Worm (Caenorhabditis elegans) whole organism, L4/young adult: ENCODE results near the gene T15H9.4.

Source experiments
- W03F9.2 ChIP-seq: fragments of 150-350 bp; optimal IDR thresholded peaks from 2 replicates; lab custom pipeline; 2014; ENCODE audit warnings: missing biosample characterization, missing genetic modification characterization
- dao-5 ChIP-seq: sonication (generic microtip); optimal IDR thresholded peaks from 2 replicates; lab custom pipeline; 2016; ENCODE audit warnings: missing genotype, missing genetic modification characterization, moderate library complexity, missing compliant biosample characterization
- him-1 ChIP-seq: sonication (generic microtip); optimal IDR thresholded peaks from 2 replicates; lab custom pipeline; 2016; ENCODE audit warnings: missing genotype, missing genetic modification reagents, missing genetic modification characterization, missing compliant biosample characterization

Gene T15H9.4

DNA sequence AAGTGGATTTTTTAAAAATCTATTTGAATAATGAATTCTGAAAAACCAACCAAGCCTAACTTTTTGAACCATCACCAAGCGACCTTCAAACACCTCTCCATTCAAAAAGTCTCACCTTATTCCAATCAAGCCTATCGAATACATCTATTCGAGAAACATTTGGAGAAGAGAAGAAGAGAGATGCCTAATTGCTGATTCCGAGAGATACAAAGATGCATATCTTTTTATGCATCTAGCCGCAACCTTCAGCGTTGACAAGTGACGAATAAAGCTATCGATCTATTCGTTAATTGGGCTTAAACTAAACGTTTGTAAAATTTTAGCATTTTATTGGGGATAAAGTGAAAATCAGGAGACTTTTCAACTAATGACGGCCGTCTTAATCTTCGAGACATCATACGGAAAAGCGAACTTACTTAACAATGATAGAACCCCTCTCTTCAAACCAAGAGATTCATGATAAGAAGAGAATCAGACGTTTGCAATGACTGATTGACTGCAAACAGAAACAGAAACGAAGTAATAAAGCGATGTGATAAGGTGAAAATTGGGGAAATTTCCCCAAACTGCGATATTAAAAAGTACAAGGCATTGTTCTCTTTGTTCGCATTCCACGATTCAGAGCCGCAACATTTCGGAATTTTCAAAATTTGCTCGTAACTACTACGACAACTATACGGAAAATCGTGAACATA, 33.4 kb downstream of the T15H9.4 start:
- peak; percentile 15 for TF ChIP-seq W03F9.2
- no peak for TF ChIP-seq him-1 (tag; lab: Kevin White, UChicago)

DNA sequence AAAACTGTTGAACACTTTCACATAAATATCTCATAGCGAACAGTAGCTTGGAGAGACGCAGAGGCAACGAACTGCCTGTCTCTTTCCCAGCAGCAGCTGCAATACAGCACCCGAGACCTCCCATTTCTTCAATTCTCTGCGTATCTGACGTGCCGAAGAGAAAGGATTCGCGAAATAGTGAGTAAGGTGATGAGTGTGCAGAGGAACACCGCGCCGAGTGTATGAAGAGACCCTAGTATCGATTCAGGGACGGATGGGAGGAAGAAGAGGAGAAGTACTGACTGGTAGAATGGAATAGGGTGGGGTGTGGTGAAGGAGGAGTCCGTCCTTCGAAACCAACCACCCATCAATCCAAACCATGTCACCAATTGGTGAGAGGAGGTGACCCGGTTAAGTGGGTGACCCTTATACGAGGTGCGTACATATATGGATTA, 34.5 kb downstream of the T15H9.4 start:
- TF ChIP-seq W03F9.2 (no peak), him-1 (tag; lab: Kevin White, UChicago) (no peak), dao-5 (no peak)

DNA sequence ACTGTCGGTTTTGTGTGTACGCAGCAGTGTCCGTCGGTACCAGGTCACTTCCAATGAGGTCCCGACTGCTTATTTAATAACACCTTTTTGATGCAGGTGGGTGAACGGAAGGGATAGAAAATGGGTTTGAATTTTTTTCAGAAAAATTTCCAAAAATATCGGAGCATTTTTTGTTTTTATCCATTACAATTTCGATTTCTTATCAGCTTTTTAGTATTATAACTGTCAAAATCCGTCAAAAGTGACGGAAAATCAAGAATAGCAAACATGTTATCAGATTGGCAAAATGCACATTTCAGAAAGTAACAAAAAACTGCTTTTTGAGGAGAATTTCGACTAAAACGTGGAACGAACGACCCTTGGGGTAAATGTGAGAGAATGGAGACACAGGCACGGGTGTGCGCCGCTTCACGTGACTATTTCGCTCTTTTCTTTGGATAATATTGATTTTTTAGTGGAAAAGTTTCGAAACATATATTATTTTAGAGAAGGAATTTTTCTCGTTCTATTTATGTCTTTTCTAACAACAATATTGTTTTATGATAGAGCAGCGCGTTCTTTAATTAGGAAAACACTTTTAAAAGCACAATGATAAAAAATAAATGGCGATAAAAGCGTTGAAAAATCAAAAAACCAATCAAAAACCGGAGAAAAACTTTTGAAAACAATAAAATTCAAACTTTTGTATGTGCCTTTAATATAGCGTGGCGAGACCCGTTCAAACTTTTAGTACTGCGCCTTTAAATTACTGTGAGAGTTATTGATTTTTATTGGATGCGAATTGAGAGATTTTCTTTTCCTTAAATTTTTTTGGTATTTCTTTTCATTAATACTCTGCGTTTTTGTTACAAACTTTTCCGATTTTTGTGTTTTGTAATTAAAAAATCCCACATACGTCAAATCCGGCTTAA, 35.5 kb downstream of the T15H9.4 start, which contains the start of gene sqv-8:
Gene sqv-8 (plus strand): TSS at position 51 of the 911 bp plus-strand sequence.
- no peak for TF ChIP-seq him-1 (tag; lab: Kevin White, UChicago)
- TF ChIP-seq dao-5 = no peak
- TF ChIP-seq W03F9.2 = no peak

DNA sequence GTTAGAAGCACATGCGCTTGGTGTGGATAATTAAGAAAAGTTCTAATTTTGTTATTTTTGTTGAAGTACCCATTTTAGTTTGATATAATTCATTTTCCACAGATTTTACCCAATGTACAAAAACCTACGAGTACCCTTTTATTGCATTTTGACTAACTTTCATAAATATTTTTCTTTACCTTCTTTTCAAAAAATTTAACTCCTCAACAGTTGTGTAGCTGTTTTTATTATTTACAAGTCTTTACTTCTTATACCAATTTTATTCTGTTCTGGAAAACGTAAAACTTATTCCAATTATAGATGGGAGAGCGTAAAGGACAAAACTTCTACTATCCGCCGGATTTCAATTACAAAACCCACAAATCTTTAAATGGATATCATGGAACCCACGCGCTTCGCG, 37.5 kb downstream of the T15H9.4 start, which contains the start of gene ZK1307.9:
Gene ZK1307.9 (plus strand): TSS at position 301 of the 400 bp plus-strand sequence.
- TF ChIP-seq him-1 (tag; lab: Kevin White, UChicago) = no peak
- no peak for TF ChIP-seq dao-5
- TF ChIP-seq W03F9.2 = no peak

DNA sequence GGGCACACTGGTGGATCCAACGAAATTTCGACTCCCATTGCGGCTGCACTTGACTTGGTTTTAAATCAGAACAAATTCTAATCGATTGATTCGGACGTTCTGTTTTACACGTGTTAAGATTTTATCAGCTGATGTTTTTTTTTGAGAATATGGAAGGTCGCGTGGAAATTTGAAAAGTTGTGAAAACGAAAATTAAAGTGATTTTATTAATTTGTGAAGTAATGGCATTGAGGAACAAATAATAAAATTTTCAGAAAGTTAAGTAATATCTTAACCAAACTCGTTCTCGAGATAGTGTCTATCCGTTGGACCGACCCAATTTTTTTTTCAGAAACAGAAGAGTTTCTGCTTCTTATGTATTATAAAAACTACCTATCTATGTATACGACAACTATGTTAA, 40.0 kb downstream of the T15H9.4 start, which contains the start of gene ZK1307.4:
Gene ZK1307.4 (minus strand): TSS at position 101 of the 400 bp plus-strand sequence.
- TF ChIP-seq dao-5 = no peak
- TF ChIP-seq W03F9.2 = no peak
- no peak for TF ChIP-seq him-1 (tag; lab: Kevin White, UChicago)

DNA sequence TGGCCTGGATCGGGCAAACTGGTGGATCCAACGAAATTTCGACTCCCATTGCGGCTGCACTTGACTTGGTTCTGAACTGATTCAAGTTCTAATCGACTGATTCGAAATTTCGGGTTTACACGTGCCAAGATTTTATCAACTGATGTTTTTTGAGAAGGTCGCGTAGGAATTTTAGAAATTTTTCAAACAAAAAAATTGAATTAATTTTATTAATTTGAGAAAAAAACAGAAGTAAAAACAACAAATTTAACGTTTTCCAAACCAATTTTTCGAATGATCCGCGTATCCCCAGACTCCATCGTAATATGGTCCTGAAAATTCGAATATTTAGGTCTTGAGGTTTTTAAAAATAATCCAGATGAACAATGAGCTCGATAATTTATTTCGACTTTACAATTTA, 41.2 kb downstream of the T15H9.4 start, which contains the start of gene ZK1307.3:
Gene ZK1307.3 (minus strand): TSS at position 101 of the 400 bp plus-strand sequence.
- no peak for TF ChIP-seq him-1 (tag; lab: Kevin White, UChicago)
- no peak for TF ChIP-seq dao-5
- TF ChIP-seq W03F9.2 = no peak

DNA sequence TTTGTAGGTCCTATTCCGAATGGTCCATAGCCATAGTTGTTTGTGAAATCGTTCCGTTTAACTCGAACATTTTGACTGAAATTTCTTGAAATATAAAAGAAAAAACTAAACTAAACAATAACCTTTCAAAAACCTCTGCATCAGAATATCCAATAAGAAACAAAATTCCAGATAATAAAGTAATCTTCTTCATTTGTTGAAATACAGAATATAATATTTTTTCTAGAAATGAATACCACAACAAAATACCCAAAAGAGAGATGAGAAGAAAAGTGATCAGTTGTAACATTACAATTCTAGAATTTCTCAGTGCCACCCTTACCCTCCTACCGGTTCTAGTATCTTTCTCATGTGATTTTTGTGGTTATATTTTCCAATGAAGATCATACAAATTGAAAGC, 42.0 kb downstream of the T15H9.4 start, which contains the start of gene ZK1307.2:
Gene ZK1307.2 (minus strand): TSS at position 274 of the 400 bp plus-strand sequence.
- TF ChIP-seq him-1 (tag; lab: Kevin White, UChicago) (no peak), W03F9.2 (no peak), dao-5 (no peak)

DNA sequence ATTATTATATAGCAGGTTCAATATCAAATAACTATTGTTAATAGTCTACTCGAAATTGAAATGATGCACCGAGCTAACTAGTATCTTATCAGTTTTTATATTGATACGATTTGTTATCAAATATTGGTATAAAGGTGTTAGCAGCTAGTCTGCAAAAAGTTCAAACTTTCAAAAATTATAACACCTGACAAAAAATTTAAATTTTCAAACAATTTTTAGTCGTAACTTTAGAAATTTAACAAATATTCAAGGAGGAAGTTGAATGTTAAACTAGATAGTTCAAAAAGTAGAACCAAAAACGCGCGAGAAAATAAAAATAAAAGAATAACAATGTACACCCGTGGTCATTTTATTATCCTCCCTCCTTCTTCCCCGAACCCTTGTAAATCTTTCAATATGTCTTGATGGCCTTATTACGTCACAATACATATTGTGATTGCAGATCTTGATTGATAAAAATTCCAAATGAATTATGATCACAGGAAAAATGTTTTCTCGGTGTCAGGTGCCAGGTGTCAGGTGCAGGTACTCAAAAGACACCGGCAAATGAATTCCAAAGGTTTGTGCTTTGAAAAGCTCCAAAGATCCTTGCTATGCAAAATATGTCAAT, 44.0 kb downstream of the T15H9.4 start, which contains the start of gene ZK1307.1:
Gene ZK1307.1 (minus strand): TSS at position 51 of the 610 bp plus-strand sequence.
- TF ChIP-seq dao-5 = no peak
- TF ChIP-seq him-1 (tag; lab: Kevin White, UChicago) = no peak
- no peak for TF ChIP-seq W03F9.2

DNA sequence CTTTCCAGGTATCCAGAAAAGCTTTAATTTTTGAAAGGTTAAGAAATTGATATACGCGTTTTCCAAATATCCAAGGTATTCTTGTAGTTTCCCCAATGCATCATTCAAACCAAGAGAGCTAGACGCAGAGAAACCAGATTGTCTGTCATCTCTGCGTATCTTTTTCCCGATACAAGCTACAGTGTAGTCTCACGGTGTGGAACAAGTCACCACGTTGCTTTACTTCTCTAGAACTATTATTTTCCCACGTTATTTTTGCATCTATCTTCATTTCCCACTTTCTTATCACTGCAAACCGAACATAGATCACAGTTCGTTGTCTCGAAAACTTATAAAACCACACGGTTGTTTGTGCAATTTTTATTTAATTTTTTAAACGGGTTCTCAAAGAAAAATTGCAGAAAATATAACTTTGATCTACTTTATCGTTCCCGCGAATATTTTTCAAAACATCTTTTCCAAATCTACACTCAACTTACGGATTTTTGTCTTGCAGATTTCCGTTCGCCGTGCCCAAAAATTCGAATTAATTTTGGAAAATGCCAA, 44.6 kb downstream of the T15H9.4 start, which contains the start of gene gstk-1:
Gene gstk-1 (plus strand): TSS at position 496 of the 546 bp plus-strand sequence.
- TF ChIP-seq him-1 (tag; lab: Kevin White, UChicago) = no peak
- no peak for TF ChIP-seq dao-5
- no peak for TF ChIP-seq W03F9.2

DNA sequence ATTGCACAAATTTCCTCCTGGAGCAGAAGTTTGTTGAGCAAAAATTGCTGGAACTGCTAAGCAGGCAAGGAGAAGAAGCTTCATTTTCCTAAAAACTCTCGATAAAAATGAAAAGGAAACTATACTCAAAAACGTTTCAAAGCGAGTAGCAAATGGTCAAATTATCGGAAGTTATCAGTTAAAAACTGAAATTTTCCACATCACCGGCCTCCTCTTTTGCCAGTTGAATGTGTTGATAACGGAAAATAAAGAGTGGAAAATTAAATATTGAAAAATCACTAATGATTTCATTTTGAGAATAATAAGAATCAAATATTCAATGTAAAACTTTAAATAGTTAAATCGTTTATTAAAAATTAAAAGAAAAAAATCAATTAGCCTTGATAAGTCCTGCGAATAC, 47.2 kb downstream of the T15H9.4 start, which contains the start of gene ZK1320.2:
Gene ZK1320.2 (minus strand): TSS at position 88 of the 400 bp plus-strand sequence.
- TF ChIP-seq dao-5 = no peak
- TF ChIP-seq W03F9.2 = no peak
- no peak for TF ChIP-seq him-1 (tag; lab: Kevin White, UChicago)

DNA sequence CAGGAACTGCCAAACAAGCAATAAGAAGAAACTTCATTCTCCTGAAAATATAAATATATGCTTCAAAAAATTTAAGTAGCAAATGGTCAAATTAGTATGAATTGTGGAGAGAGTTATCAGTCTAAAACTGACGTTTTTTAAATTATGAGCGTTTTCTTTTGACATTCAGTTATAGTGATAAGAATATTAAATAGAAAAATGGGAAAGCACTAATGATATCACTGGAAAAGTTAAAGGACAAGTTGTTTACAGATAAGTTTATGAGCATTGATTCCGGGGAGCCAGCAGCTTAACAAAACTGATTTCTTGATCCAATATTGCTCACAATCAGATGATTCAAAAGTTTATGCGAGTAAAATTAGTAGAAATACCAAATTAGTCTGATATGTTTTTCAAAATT, 48.7 kb downstream of the T15H9.4 start, which contains the start of gene ZK1320.3:
Gene ZK1320.3 (minus strand): TSS at position 41 of the 400 bp plus-strand sequence.
- no peak for TF ChIP-seq dao-5
- no peak for TF ChIP-seq him-1 (tag; lab: Kevin White, UChicago)
- TF ChIP-seq W03F9.2 = no peak

DNA sequence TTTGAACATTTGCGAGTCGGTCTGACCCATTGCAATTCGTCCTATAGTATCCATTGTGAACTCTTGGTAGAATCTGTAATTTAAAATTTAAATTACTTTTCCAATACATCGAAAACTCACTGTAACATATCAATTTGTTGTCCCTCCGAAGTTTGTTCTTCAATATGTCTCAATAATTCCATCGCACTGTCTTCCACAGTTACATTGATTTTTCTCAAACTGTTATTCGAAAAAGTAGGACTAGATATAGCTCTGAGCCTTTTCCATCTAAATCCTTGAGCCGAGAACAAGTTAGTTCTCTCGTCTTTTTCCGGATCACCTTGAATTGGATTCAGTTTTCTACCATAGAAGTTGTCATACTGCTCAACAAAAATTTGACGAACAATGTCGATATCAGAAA, 50.5 kb downstream of the T15H9.4 start:
- TF ChIP-seq dao-5 = no peak
- no peak for TF ChIP-seq him-1 (tag; lab: Kevin White, UChicago)
- TF ChIP-seq W03F9.2 = no peak

DNA sequence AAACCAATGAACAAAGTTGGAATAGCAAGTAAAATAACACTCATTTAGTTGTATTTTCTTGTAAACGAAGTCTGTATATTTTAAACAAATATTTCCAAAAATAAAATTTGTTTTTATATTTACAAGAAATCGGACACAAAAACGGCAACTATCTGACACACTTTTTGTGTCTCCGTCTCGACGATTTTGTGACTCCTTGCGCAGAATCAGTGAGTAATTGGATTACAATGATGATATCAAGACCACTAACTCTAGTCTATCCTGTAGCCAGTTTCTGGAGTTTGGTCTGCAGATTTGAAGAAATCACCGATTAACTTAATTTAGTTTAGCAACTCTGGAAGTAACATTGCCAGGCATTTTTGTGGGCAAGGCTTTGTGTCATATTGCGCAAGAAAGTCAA, 51.1 kb downstream of the T15H9.4 start, which contains the start of gene cyp-13A10:
Gene cyp-13A10 (minus strand): TSS at position 88 of the 400 bp plus-strand sequence.
- no peak for TF ChIP-seq W03F9.2
- TF ChIP-seq dao-5 = no peak
- no peak for TF ChIP-seq him-1 (tag; lab: Kevin White, UChicago)
